Fruit fly (Drosophila melanogaster) whole organism, wandering third instar larva: ENCODE data around the gene CG31161.

ENCODE experiments used
- Abd-B ChIP-seq: fragments of >200 bp; optimal IDR thresholded peaks from 2 replicates; lab custom pipeline; 2017; ENCODE audit warnings: missing biosample characterization, missing genetic modification characterization
- Rel ChIP-seq, 2 experiments: fragments of 200-800 bp; sonication (Bioruptor generic) in 1 of 2; optimal IDR thresholded peaks; 2 replicates in 1 of 2; 3 replicates in 1 of 2; lab custom pipeline; 2016 to 2019; ENCODE audit warnings: mild to moderate bottlenecking in 2 of 2, missing biosample characterization in 2 of 2, missing genetic modification characterization in 2 of 2, moderate library complexity in 1 of 2
- foxo ChIP-seq, 2 experiments: fragments of 200-800 bp; sonication (Bioruptor generic); optimal IDR thresholded peaks; 2 replicates in 1 of 2; 3 replicates in 1 of 2; lab custom pipeline; 2016 to 2017; ENCODE audit warnings: missing biosample characterization in 2 of 2, missing genetic modification characterization in 2 of 2
- psq ChIP-seq: fragments of 200-800 bp; sonication (Bioruptor generic); optimal IDR thresholded peaks from 3 replicates; lab custom pipeline; 2017; ENCODE audit warnings: missing biosample characterization, mild to moderate bottlenecking, missing genetic modification characterization, moderate library complexity

- TF ChIP-seq Abd-B (GFP tag; lab: Kevin White, UChicago) (no peak), Rel (GFP tag; optimal IDR thresholded peaks at IDR 0.05; lab: Kevin White, UChicago) (no peak), Rel (tag; optimal IDR thresholded peaks at IDR 0.05; lab: Kevin White, UChicago) (no peak), foxo (GFP tag; optimal IDR thresholded peaks at IDR 0.05; lab: Kevin White, UChicago) (no peak), psq (GFP tag; lab: Kevin White, UChicago) (no peak)
Observed at dm6 chr3R:22588756-22589155, 27.6 kb upstream of the CG31161 start.
